Worm (Caenorhabditis elegans): ENCODE results near the gene try-1.

DNA sequence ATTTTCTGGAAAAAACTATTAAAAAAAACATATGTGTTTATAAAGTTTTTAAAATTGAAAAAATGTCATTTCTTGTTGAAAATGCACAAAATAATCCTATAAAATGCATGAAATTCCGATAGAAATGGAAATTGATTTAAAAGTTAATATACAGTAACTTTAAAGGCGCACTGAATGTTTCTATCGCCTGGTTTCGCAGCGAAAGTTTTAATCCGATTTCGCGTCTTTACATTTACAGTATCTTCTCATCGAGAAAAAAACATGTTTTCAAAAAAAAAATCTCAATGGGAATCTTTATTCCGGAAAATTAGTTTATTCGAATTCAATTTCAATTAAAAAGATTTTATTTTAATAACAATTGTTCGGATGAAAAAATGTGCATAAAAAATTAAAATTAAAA is 35.1 kb downstream of the try-1 start, which contains the start of gene R05F9.11:
- no peak for TF ChIP-seq nhr-77 (tag; optimal IDR thresholded peaks at IDR 0.05)
- no peak for TF ChIP-seq skn-1 (tag; optimal IDR thresholded peaks at IDR 0.05)
- no peak for TF ChIP-seq elt-1 (tag; optimal IDR thresholded peaks at IDR 0.05)
- TF ChIP-seq elt-3 (tag; optimal IDR thresholded peaks at IDR 0.05), result no peak
- no peak for TF ChIP-seq nhr-12 (tag; optimal IDR thresholded peaks at IDR 0.05)
- TF ChIP-seq lin-13 (GFP tag; optimal IDR thresholded peaks at IDR 0.05), result no peak
- TF ChIP-seq nhr-10 (tag; optimal IDR thresholded peaks at IDR 0.05), result no peak

Measured in whole organism, L2 larva.